Fruit fly (Drosophila melanogaster): ENCODE data around the gene CG8916.
A peak's percentile ranks its signal among the peaks of the same experiment; 100 is the strongest.

The CG8916 gene

DNA sequence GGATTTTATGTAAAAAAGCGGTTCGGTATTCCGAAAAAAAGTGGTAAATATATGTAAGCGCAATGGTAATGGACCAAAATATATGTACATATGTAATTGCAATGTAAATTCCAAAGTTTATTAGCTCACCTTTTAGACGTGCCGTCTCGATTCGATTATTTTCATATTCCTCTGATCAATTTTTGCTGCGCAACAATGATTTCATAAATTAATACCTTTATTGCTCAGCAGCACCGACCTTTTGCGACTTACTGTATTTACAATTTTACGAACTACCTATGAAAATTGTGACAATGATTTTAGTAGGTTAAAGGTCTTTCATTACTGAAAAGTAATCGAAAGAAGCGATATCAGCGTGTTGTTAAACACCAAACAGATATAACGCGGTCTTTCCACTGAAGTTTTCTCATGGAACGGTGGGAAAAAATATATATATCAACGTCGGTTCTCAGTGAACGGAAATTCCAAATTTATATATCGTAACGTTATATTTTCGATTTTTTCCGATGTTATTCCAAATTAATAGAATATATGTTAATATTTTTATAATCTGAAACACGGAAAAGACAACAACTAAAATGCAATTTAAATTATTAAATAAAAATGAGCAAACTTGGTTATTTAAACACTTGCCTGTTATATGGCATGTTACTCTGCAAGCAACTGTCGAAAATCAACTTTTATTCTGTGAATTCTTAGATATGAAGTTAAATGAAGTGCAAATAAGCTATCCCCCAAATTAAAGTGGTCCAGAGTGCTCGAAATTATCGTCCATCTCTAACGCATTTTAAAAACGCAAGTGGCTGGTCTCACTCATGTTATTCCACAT lies 31.8 kb upstream of the CG8916 start, which contains the start of the genes MSBP and CG15916 (continued):
- TF ChIP-seq CG11696 (GFP tag; IDR thresholded peaks at IDR 0.05) (no peak), CTCF (GFP tag; optimal IDR thresholded peaks at IDR 0.05) (no peak), Max (GFP tag; optimal IDR thresholded peaks at IDR 0.05) (peak; percentile 12), chinmo (GFP tag; IDR thresholded peaks at IDR 0.05; ENCODE audit: partially characterized antibody) (no peak), fd102C (GFP tag; optimal IDR thresholded peaks at IDR 0.05) (no peak), CG9609 (GFP tag; optimal IDR thresholded peaks at IDR 0.05) (no peak), knrl (GFP tag; IDR thresholded peaks at IDR 0.05; ENCODE audit: partially characterized antibody) (0 out of 3 replicates have a peak, but pooled peaks have one; percentile 21), CG2889 (GFP tag; IDR thresholded peaks at IDR 0.05) (no peak), en (GFP tag; optimal IDR thresholded peaks at IDR 0.05) (no peak), slbo (GFP tag; IDR thresholded peaks at IDR 0.05) (peak; percentile 55), Neu2 (GFP tag; optimal IDR thresholded peaks at IDR 0.05; ENCODE audit: borderline replicate concordance) (no peak), otp (GFP tag; IDR thresholded peaks at IDR 0.05) (no peak), kay (GFP tag; optimal IDR thresholded peaks at IDR 0.05) (no peak), sr (GFP tag; IDR thresholded peaks at IDR 0.05) (no peak), ATbp (GFP tag; optimal IDR thresholded peaks at IDR 0.05) (no peak), CG11398 (GFP tag; optimal IDR thresholded peaks at IDR 0.05) (no peak), gt (GFP tag; IDR thresholded peaks at IDR 0.05) (no peak), slou (GFP tag; optimal IDR thresholded peaks at IDR 0.05) (no peak), CG7839 (tag; optimal IDR thresholded peaks at IDR 0.05) (peak; percentile 45), eve (GFP tag; optimal IDR thresholded peaks at IDR 0.05) (no peak), shn (GFP tag; optimal IDR thresholded peaks at IDR 0.05) (no peak), CG13424 (tag; optimal IDR thresholded peaks at IDR 0.05) (peak; percentile 46), lmd (GFP tag; IDR thresholded peaks at IDR 0.05) (no peak; the same call in 1 of the 2 replicates), Fer1 (GFP tag; optimal IDR thresholded peaks at IDR 0.05) (no peak), dimm (GFP tag; IDR thresholded peaks at IDR 0.05) (no peak), CG8290 (GFP tag; optimal IDR thresholded peaks at IDR 0.05) (peak; percentile 37), CG8290 (tag; optimal IDR thresholded peaks at IDR 0.05) (peak in 1 of 2 experiments; percentile 32), Sox100B (GFP tag; optimal IDR thresholded peaks at IDR 0.05) (peak; percentile 21), seq (GFP tag; IDR thresholded peaks at IDR 0.05) (no peak), crol (GFP tag; IDR thresholded peaks at IDR 0.05) (no peak), CG10274 (GFP tag; optimal IDR thresholded peaks at IDR 0.05) (no peak), Xrp1 (GFP tag; IDR thresholded peaks at IDR 0.05) (peak; percentile 32; the same call in 1 of the 2 replicates), CG12769 (tag; optimal IDR thresholded peaks at IDR 0.05) (no peak), CG33557 (GFP tag; optimal IDR thresholded peaks at IDR 0.05) (peak; percentile 18), CG1233 (GFP tag; optimal IDR thresholded peaks at IDR 0.05) (peak; percentile 31), Abd-B (GFP tag; optimal IDR thresholded peaks at IDR 0.05) (no peak), al (GFP tag; IDR thresholded peaks at IDR 0.05) (no peak), fd64A (GFP tag; optimal IDR thresholded peaks at IDR 0.05) (no peak), Mes4 (GFP tag; optimal IDR thresholded peaks at IDR 0.05) (no peak), CG13296 (GFP tag; optimal IDR thresholded peaks at IDR 0.05) (no peak), CG17612 (GFP tag; IDR thresholded peaks at IDR 0.05) (no peak), CG15011 (GFP tag; optimal IDR thresholded peaks at IDR 0.05) (no peak), Atf-2 (GFP tag; optimal IDR thresholded peaks at IDR 0.05) (no peak), CHES-1-like (GFP tag; optimal IDR thresholded peaks at IDR 0.05) (no peak), NK7.1 (GFP tag; optimal IDR thresholded peaks at IDR 0.05) (no peak), CG7786 (GFP tag; optimal IDR thresholded peaks at IDR 0.05) (no peak), Ssrp (tag; optimal IDR thresholded peaks at IDR 0.05) (peak; percentile 53), Spps (tag; optimal IDR thresholded peaks at IDR 0.05) (no peak), CG12299 (tag; optimal IDR thresholded peaks at IDR 0.05) (no peak), caup (GFP tag; optimal IDR thresholded peaks at IDR 0.05; ENCODE audit: severe bottlenecking) (no peak), CG6254 (GFP tag; optimal IDR thresholded peaks at IDR 0.05) (no peak)

Measured in whole organism, embryonic.